Fruit fly (Drosophila melanogaster): ENCODE data around the gene nebu.

- TF ChIP-seq Myc (optimal IDR thresholded peaks at IDR 0.05) (no peak), Vsx2 (GFP tag; optimal IDR thresholded peaks at IDR 0.05; ENCODE audit: partially characterized antibody) (no peak), HLH106 (tag; optimal IDR thresholded peaks at IDR 0.05) (no peak), Jra (GFP tag; optimal IDR thresholded peaks at IDR 0.05) (no peak), Hr83 (GFP tag; optimal IDR thresholded peaks at IDR 0.05; ENCODE audit: poor library complexity, severe bottlenecking) (peak; percentile 71), sv (GFP tag; optimal IDR thresholded peaks at IDR 0.05) (no peak), dmrt93B (GFP tag; optimal IDR thresholded peaks at IDR 0.05) (no peak), Hr78 (GFP tag; optimal IDR thresholded peaks at IDR 0.05) (no peak), Hnf4 (GFP tag; optimal IDR thresholded peaks at IDR 0.05) (no peak), usp (GFP tag; optimal IDR thresholded peaks at IDR 0.05) (no peak), OdsH (GFP tag; optimal IDR thresholded peaks at IDR 0.05) (no peak), pan (optimal IDR thresholded peaks at IDR 0.05) (no peak), Rel (GFP tag; optimal IDR thresholded peaks at IDR 0.05) (no peak), Rel (tag; optimal IDR thresholded peaks at IDR 0.05) (no peak)
Measured at dm6 chr3L:12790783-12791678, 51.9 kb downstream of the nebu start.

Data from whole organism, wandering third instar larva.